Worm (Caenorhabditis elegans): ENCODE results near the gene F53F1.2.

- no peak for TF ChIP-seq him-1 (tag; optimal IDR thresholded peaks at IDR 0.05)
- no peak for TF ChIP-seq nhr-80 (tag; optimal IDR thresholded peaks at IDR 0.05)
- TF ChIP-seq F33H1.4 (GFP tag; IDR thresholded peaks at IDR 0.05): no peak
- no peak for TF ChIP-seq nhr-90 (tag; optimal IDR thresholded peaks at IDR 0.05)
- TF ChIP-seq snpc-1.1 (tag; optimal IDR thresholded peaks at IDR 0.05; ENCODE audit: insufficient read depth): no peak
- no peak for TF ChIP-seq mel-28 (tag; optimal IDR thresholded peaks at IDR 0.05; ENCODE audit: borderline replicate concordance)
- no peak for TF ChIP-seq unc-62 (GFP tag; optimal IDR thresholded peaks at IDR 0.05)
- no peak for TF ChIP-seq rpc-1 (optimal IDR thresholded peaks at IDR 0.05)
- TF ChIP-seq rpc-1 (tag; optimal IDR thresholded peaks at IDR 0.05): no peak
- no peak for TF ChIP-seq snpc-4 (GFP tag; optimal IDR thresholded peaks at IDR 0.05)
- no peak for TF ChIP-seq snpc-4 (tag; optimal IDR thresholded peaks at IDR 0.05)
- TF ChIP-seq atf-7 (tag; optimal IDR thresholded peaks at IDR 0.05): no peak
- TF ChIP-seq F37B4.10 (GFP tag; IDR thresholded peaks at IDR 0.05): no peak
- TF ChIP-seq egl-44 (GFP tag; IDR thresholded peaks at IDR 0.05): no peak
Measured at ce11 chrV:13387472-13387871, 19.1 kb upstream of the F53F1.2 start.
